Fruit fly (Drosophila melanogaster) whole organism, embryonic: ENCODE measurements around the gene TFAM.

Experiments used
- Bgb ChIP-seq: fragments of 200-800 bp; sonication (Bioruptor generic); IDR thresholded peaks from 2 replicates; pipeline ENCODE4 v1.3.6; 2022; ENCODE audit warnings: missing biosample characterization, missing genetic modification characterization; ENCODE audit not compliant: partially characterized antibody
- C15 ChIP-seq: fragments of 200-800 bp; sonication (Bioruptor generic); IDR thresholded peaks from 3 replicates; pipeline ENCODE4 v1.3.6; 2022; ENCODE audit warnings: missing biosample characterization, missing genetic modification characterization
- CG11085 ChIP-seq: fragments of 200-800 bp; sonication (Bioruptor generic); IDR thresholded peaks from 2 replicates; pipeline ENCODE4 v1.3.6; 2022; ENCODE audit warnings: missing biosample characterization, missing genetic modification characterization
- CG11696 ChIP-seq: fragments of 200-800 bp; sonication (Bioruptor generic); IDR thresholded peaks from 2 replicates; pipeline ENCODE4 v1.3.6; 2022; ENCODE audit warnings: missing biosample characterization, missing genetic modification characterization
- CG13624 ChIP-seq: fragments of 200-800 bp; sonication (Bioruptor generic); optimal IDR thresholded peaks from 2 replicates; lab custom pipeline; 2016; ENCODE audit warnings: missing biosample characterization, missing genetic modification characterization
- CG15269 ChIP-seq: fragments of 200-800 bp; sonication (Bioruptor generic); optimal IDR thresholded peaks from 2 replicates; lab custom pipeline; 2018; ENCODE audit warnings: missing biosample characterization, mild to moderate bottlenecking, missing genetic modification characterization, moderate library complexity
- CG16815 ChIP-seq: fragments of 200-800 bp; sonication (Bioruptor generic); optimal IDR thresholded peaks from 3 replicates; lab custom pipeline; 2017; ENCODE audit warnings: missing biosample characterization, mild to moderate bottlenecking, missing genetic modification characterization
- CG18764 ChIP-seq: fragments of 200-800 bp; sonication (Bioruptor generic); optimal IDR thresholded peaks from 3 replicates; lab custom pipeline; 2016; ENCODE audit warnings: missing biosample characterization, missing genetic modification characterization
- CG30403 ChIP-seq: fragments of 200-800 bp; sonication (Bioruptor generic); optimal IDR thresholded peaks from 3 replicates; lab custom pipeline; 2016; ENCODE audit warnings: missing biosample characterization, missing genetic modification characterization
- CG3838 ChIP-seq: fragments of 200-800 bp; sonication (Bioruptor generic); optimal IDR thresholded peaks from 3 replicates; lab custom pipeline; 2016; ENCODE audit warnings: missing biosample characterization, missing genetic modification characterization
- CG6689 ChIP-seq: fragments of 200-800 bp; sonication (Bioruptor generic); IDR thresholded peaks from 2 replicates; pipeline ENCODE4 v1.3.6; 2022; ENCODE audit warnings: missing biosample characterization, missing genetic modification characterization
- CG6813 ChIP-seq: fragments of 200-800 bp; sonication (Bioruptor generic); optimal IDR thresholded peaks from 2 replicates; lab custom pipeline; 2017; ENCODE audit warnings: missing biosample characterization, missing genetic modification characterization, mild to moderate bottlenecking, moderate library complexity, missing genetic modification reagents
- CG7745 ChIP-seq: fragments of 200-800 bp; sonication (Bioruptor generic); optimal IDR thresholded peaks from 2 replicates; lab custom pipeline; 2018; ENCODE audit warnings: missing biosample characterization, mild to moderate bottlenecking, missing genetic modification characterization, moderate library complexity
- CG7786 ChIP-seq: fragments of 200-800 bp; sonication (Bioruptor generic); optimal IDR thresholded peaks from 2 replicates; lab custom pipeline; 2016; ENCODE audit warnings: missing biosample characterization, missing genetic modification characterization
- CG7963 ChIP-seq: fragments of 200-800 bp; sonication (Bioruptor generic); IDR thresholded peaks from 3 replicates; pipeline ENCODE4 v1.3.6; 2022; ENCODE audit warnings: missing biosample characterization, missing genetic modification characterization; ENCODE audit not compliant: partially characterized antibody
- CG8765 ChIP-seq: fragments of 200-800 bp; sonication (Bioruptor generic); IDR thresholded peaks from 2 replicates; pipeline ENCODE4 v1.3.6; 2022; ENCODE audit warnings: missing biosample characterization, missing genetic modification characterization
- CG8944 ChIP-seq: fragments of 200-800 bp; sonication (Bioruptor generic); optimal IDR thresholded peaks from 3 replicates; lab custom pipeline; 2016; ENCODE audit warnings: missing biosample characterization, missing genetic modification characterization
- CkIIα-i1 ChIP-seq: fragments of 200-800 bp; sonication (Bioruptor generic); IDR thresholded peaks from 2 replicates; pipeline ENCODE4 v1.3.6; 2022; ENCODE audit warnings: missing biosample characterization, missing genetic modification characterization
- CoRest ChIP-seq: fragments of 200-800 bp; sonication (Bioruptor generic); optimal IDR thresholded peaks from 3 replicates; lab custom pipeline; 2018; ENCODE audit warnings: missing biosample characterization, mild to moderate bottlenecking, missing genetic modification characterization, moderate library complexity
- Hand ChIP-seq: fragments of 200-800 bp; sonication (Bioruptor generic); optimal IDR thresholded peaks from 2 replicates; lab custom pipeline; 2017; ENCODE audit warnings: mild to moderate bottlenecking, missing biosample characterization, missing genetic modification reagents, missing genetic modification characterization
- Lhr ChIP-seq: fragments of 200-800 bp; sonication (Bioruptor generic); optimal IDR thresholded peaks from 3 replicates; lab custom pipeline; 2017; ENCODE audit warnings: mild to moderate bottlenecking, missing biosample characterization, missing genetic modification reagents, missing genetic modification characterization
- Meics ChIP-seq: fragments of 200-800 bp; sonication (Bioruptor generic); optimal IDR thresholded peaks from 2 replicates; lab custom pipeline; 2017; ENCODE audit warnings: missing biosample characterization, mild to moderate bottlenecking, missing genetic modification characterization
- NFAT ChIP-seq: fragments of 200-800 bp; sonication (Bioruptor generic); IDR thresholded peaks from 2 replicates; pipeline ENCODE4 v1.3.6; 2022; ENCODE audit warnings: missing biosample characterization, missing genetic modification characterization
- Nf-YA ChIP-seq: fragments of 200-800 bp; sonication (Bioruptor generic); IDR thresholded peaks from 2 replicates; pipeline ENCODE4 v1.3.6; 2022; ENCODE audit warnings: missing biosample characterization, missing genetic modification characterization
- Nf-YB ChIP-seq: fragments of 200-800 bp; sonication (Bioruptor generic); optimal IDR thresholded peaks from 3 replicates; lab custom pipeline; 2019; ENCODE audit warnings: missing biosample characterization, mild to moderate bottlenecking, missing genetic modification characterization, moderate library complexity
- NfI ChIP-seq: fragments of 200-800 bp; sonication (Bioruptor generic); optimal IDR thresholded peaks from 3 replicates; lab custom pipeline; 2018; ENCODE audit warnings: missing biosample characterization, mild to moderate bottlenecking, missing genetic modification characterization, moderate library complexity
- Opbp ChIP-seq: fragments of 200-800 bp; sonication (Bioruptor generic); IDR thresholded peaks from 3 replicates; pipeline ENCODE4 v1.3.6; 2022; ENCODE audit warnings: missing biosample characterization, missing genetic modification characterization; ENCODE audit not compliant: partially characterized antibody
- Rfx ChIP-seq: fragments of 200-800 bp; sonication (Bioruptor generic); IDR thresholded peaks from 2 replicates; pipeline ENCODE4 v1.3.6; 2022; ENCODE audit warnings: missing biosample characterization, missing genetic modification characterization
- Sox100B ChIP-seq: fragments of 200-800 bp; sonication (Bioruptor generic); optimal IDR thresholded peaks from 3 replicates; lab custom pipeline; 2018; ENCODE audit warnings: missing biosample characterization, mild to moderate bottlenecking, missing genetic modification characterization
- Sry-δ ChIP-seq: fragments of 200-800 bp; sonication (Bioruptor generic); optimal IDR thresholded peaks from 2 replicates; lab custom pipeline; 2016; ENCODE audit warnings: missing biosample characterization, missing genetic modification characterization
- Taf1 ChIP-seq: fragments of 200-800 bp; sonication (Bioruptor generic); IDR thresholded peaks from 2 replicates; pipeline ENCODE4 v1.3.6; 2022; ENCODE audit warnings: missing biosample characterization, missing genetic modification characterization
- ato ChIP-seq: fragments of 200-800 bp; sonication (Bioruptor generic); IDR thresholded peaks from 2 replicates; pipeline ENCODE4 v1.3.6; 2022; ENCODE audit warnings: missing biosample characterization, missing genetic modification characterization; ENCODE audit not compliant: partially characterized antibody
- chinmo ChIP-seq: fragments of 200-800 bp; sonication (Bioruptor generic); IDR thresholded peaks from 4 replicates; pipeline ENCODE4 v1.3.6; 2022; ENCODE audit warnings: missing biosample characterization, missing genetic modification characterization; ENCODE audit not compliant: partially characterized antibody
- danr ChIP-seq: fragments of 200-800 bp; sonication (Bioruptor generic); IDR thresholded peaks from 2 replicates; pipeline ENCODE4 v1.3.6; 2022; ENCODE audit warnings: missing biosample characterization, missing genetic modification characterization
- dati ChIP-seq: fragments of 200-800 bp; sonication (Bioruptor generic); IDR thresholded peaks from 2 replicates; pipeline ENCODE4 v1.3.6; 2022; ENCODE audit warnings: missing biosample characterization, missing genetic modification characterization
- dmrt99B ChIP-seq: fragments of 200-800 bp; sonication (Bioruptor generic); optimal IDR thresholded peaks from 2 replicates; lab custom pipeline; 2018; ENCODE audit warnings: missing biosample characterization, mild to moderate bottlenecking, missing genetic modification characterization, moderate library complexity
- en ChIP-seq: fragments of 200-800 bp; sonication (Bioruptor generic); optimal IDR thresholded peaks from 2 replicates; lab custom pipeline; 2016; ENCODE audit warnings: missing biosample characterization, missing genetic modification characterization
- exex ChIP-seq: fragments of 200-800 bp; sonication (Bioruptor generic); optimal IDR thresholded peaks from 4 replicates; lab custom pipeline; 2018; ENCODE audit warnings: missing biosample characterization, mild to moderate bottlenecking, missing genetic modification characterization, moderate library complexity
- grau ChIP-seq: fragments of 200-800 bp; optimal IDR thresholded peaks from 3 replicates; lab custom pipeline; 2019; ENCODE audit warnings: missing biosample characterization, mild to moderate bottlenecking, missing genetic modification characterization, moderate library complexity
- kni ChIP-seq: fragments of 200-800 bp; sonication (Bioruptor generic); optimal IDR thresholded peaks from 3 replicates; lab custom pipeline; 2017; ENCODE audit warnings: mild to moderate bottlenecking, missing biosample characterization, missing genetic modification reagents, missing genetic modification characterization
- knrl ChIP-seq: fragments of 200-800 bp; sonication (Bioruptor generic); IDR thresholded peaks from 3 replicates; pipeline ENCODE4 v1.3.6; 2022; ENCODE audit warnings: missing biosample characterization, missing genetic modification characterization; ENCODE audit not compliant: partially characterized antibody
- lov ChIP-seq, 2 experiments: fragments of 200-800 bp in 1 of 2; fragments of >200 bp in 1 of 2; sonication (Bioruptor generic) in 1 of 2; IDR thresholded peaks in 1 of 2; optimal IDR thresholded peaks in 1 of 2; 2 replicates in 1 of 2; 3 replicates in 1 of 2; pipeline versions ENCODE4 v1.3.6 to Lab custom; 2017 to 2022; ENCODE audit warnings: missing biosample characterization in 1 of 2, missing genetic modification characterization in 1 of 2
- mld ChIP-seq: fragments of 200-800 bp; sonication (Bioruptor generic); IDR thresholded peaks from 3 replicates; pipeline ENCODE4 v1.3.6; 2022; ENCODE audit warnings: missing biosample characterization, missing genetic modification characterization; ENCODE audit not compliant: partially characterized antibody
- onecut ChIP-seq: fragments of 200-800 bp; sonication (Bioruptor generic); IDR thresholded peaks from 2 replicates; pipeline ENCODE4 v1.3.6; 2022; ENCODE audit warnings: missing biosample characterization, missing genetic modification characterization
- pan ChIP-seq, 4 experiments: fragments of >200 bp in 3 of 4; fragments of 200-800 bp in 1 of 4; sonication (Bioruptor generic) in 1 of 4; optimal IDR thresholded peaks in 3 of 4; IDR thresholded peaks in 1 of 4; 2 replicates each; pipeline versions ENCODE4 v1.3.6 to Lab custom; 2017 to 2022; ENCODE audit warnings: missing biosample characterization in 2 of 4, missing genetic modification characterization in 2 of 4, mixed read lengths in 1 of 4
- sna ChIP-seq: fragments of 200-800 bp; sonication (Bioruptor generic); IDR thresholded peaks from 2 replicates; pipeline ENCODE4 v1.3.6; 2022; ENCODE audit warnings: missing biosample characterization, missing genetic modification characterization; ENCODE audit not compliant: partially characterized antibody
- vfl ChIP-seq: fragments of 200-800 bp; sonication (Bioruptor generic); optimal IDR thresholded peaks from 2 replicates; lab custom pipeline; 2016; ENCODE audit warnings: missing biosample characterization, missing genetic modification characterization
- zfh2 ChIP-seq: fragments of 200-800 bp; sonication (Bioruptor generic); optimal IDR thresholded peaks from 2 replicates; lab custom pipeline; 2016; ENCODE audit warnings: missing biosample characterization, missing genetic modification characterization

TFAM gene

dm6 chr3R:20560019-20560667, 16.7 kb downstream of the TFAM start, which contains the start of gene CG15922 (continued):
- TF ChIP-seq mld (GFP tag; lab: Robert Waterston, UW): no peak
- no peak for TF ChIP-seq vfl (GFP tag; lab: Kevin White, UChicago)
- no peak for TF ChIP-seq pan (optimal IDR thresholded peaks at IDR 0.05; lab: Kevin White, UChicago)
- peak in 1 of 2 experiments; percentile 34 for TF ChIP-seq pan (GFP tag; optimal IDR thresholded peaks at IDR 0.05 in 1 of 2, IDR thresholded peaks at IDR 0.05 in 1 of 2)
- TF ChIP-seq CG11696 (GFP tag; lab: Robert Waterston, UW): no peak
- TF ChIP-seq CoRest (tag; lab: Kevin White, UChicago): peak; percentile 33
- TF ChIP-seq knrl: no peak
- TF ChIP-seq CG6813 (GFP tag; lab: Kevin White, UChicago): no peak
- TF ChIP-seq CG7963: no peak
- no peak for TF ChIP-seq chinmo
- no peak for TF ChIP-seq sna (GFP tag; lab: Robert Waterston, UW)
- peak; percentile 34; the same call in 1 of the 2 replicates for TF ChIP-seq Rfx (GFP tag; lab: Robert Waterston, UW)
- no peak for TF ChIP-seq CG8944 (GFP tag; lab: Kevin White, UChicago)
- no peak for TF ChIP-seq en (GFP tag; lab: Kevin White, UChicago)
- TF ChIP-seq ato (GFP tag; lab: Robert Waterston, UW): no peak
- no peak for TF ChIP-seq onecut (GFP tag; lab: Robert Waterston, UW)
- TF ChIP-seq Sry-δ (GFP tag; lab: Kevin White, UChicago): no peak
- TF ChIP-seq CkIIα-i1 (GFP tag; lab: Robert Waterston, UW): no peak
- no peak for TF ChIP-seq CG3838 (GFP tag; lab: Kevin White, UChicago)
- TF ChIP-seq Nf-YB (GFP tag; lab: Kevin White, UChicago): no peak
- peak; percentile 28 for TF ChIP-seq Meics (GFP tag; lab: Kevin White, UChicago)
- peak; percentile 31 for TF ChIP-seq CG15269 (tag; lab: Kevin White, UChicago)
- peak; percentile 41 for TF ChIP-seq Sox100B (GFP tag; lab: Kevin White, UChicago)
- peak; percentile 39 for TF ChIP-seq dmrt99B
- no peak for TF ChIP-seq Nf-YA (GFP tag; lab: Robert Waterston, UW)
- no peak for TF ChIP-seq Hand (GFP tag; lab: Kevin White, UChicago)
- TF ChIP-seq C15: no peak
- peak; percentile 52 for TF ChIP-seq exex (tag; lab: Kevin White, UChicago)
- TF ChIP-seq NfI: peak; percentile 12
- peak; percentile 11; the same call in 1 of the 2 replicates for TF ChIP-seq Bgb (GFP tag; lab: Robert Waterston, UW)
- TF ChIP-seq CG30403: peak; percentile 10
- TF ChIP-seq CG13624 (GFP tag; lab: Kevin White, UChicago): no peak
- TF ChIP-seq dati (GFP tag; lab: Robert Waterston, UW): no peak
- no peak for TF ChIP-seq Taf1 (GFP tag; lab: Robert Waterston, UW)
- TF ChIP-seq Lhr (GFP tag; lab: Kevin White, UChicago): no peak
- no peak for TF ChIP-seq grau (tag; lab: Kevin White, UChicago)
- TF ChIP-seq lov (optimal IDR thresholded peaks at IDR 0.05; lab: Kevin White, UChicago): no peak
- no peak for TF ChIP-seq lov (GFP tag; IDR thresholded peaks at IDR 0.05; lab: Robert Waterston, UW)
- TF ChIP-seq danr (GFP tag; lab: Robert Waterston, UW): no peak
- TF ChIP-seq zfh2: no peak
- 0 out of 2 replicates have a peak, but pooled peaks have one; percentile 22 for TF ChIP-seq CG6689 (GFP tag; lab: Robert Waterston, UW)
- TF ChIP-seq CG18764: no peak
- no peak for TF ChIP-seq CG11085
- no peak for TF ChIP-seq CG7786 (GFP tag; lab: Kevin White, UChicago)
- TF ChIP-seq Opbp (GFP tag; lab: Robert Waterston, UW): no peak
- TF ChIP-seq kni (GFP tag; lab: Kevin White, UChicago): no peak
- TF ChIP-seq CG7745: peak; percentile 33
- TF ChIP-seq CG8765 (GFP tag; lab: Robert Waterston, UW): no peak
- no peak for TF ChIP-seq NFAT (GFP tag; lab: Robert Waterston, UW)
- TF ChIP-seq CG16815 (GFP tag; lab: Kevin White, UChicago): peak; percentile 0
